Fruit fly (Drosophila melanogaster): ENCODE measurements around the gene CG17917.
A peak's percentile ranks its signal among the peaks of the same experiment; 100 is the strongest.

CG17917 gene

dm6 chr3R:6373512-6374306 is 31.9 kb downstream of the CG17917 start (continued):
- TF ChIP-seq cwo (GFP tag; optimal IDR thresholded peaks at IDR 0.05): peak; percentile 25
- TF ChIP-seq jing (GFP tag; optimal IDR thresholded peaks at IDR 0.05): no peak
- no peak for TF ChIP-seq GATAe (GFP tag; conservative IDR thresholded peaks at IDR 0.05)
- TF ChIP-seq CG2678 (tag; optimal IDR thresholded peaks at IDR 0.05): peak; percentile 75
- TF ChIP-seq seq (GFP tag; IDR thresholded peaks at IDR 0.05): peak; percentile 52; the same call in 1 of the 2 replicates
- peak; percentile 32 for TF ChIP-seq grau (tag; optimal IDR thresholded peaks at IDR 0.05)
- peak; percentile 17; the same call in 1 of the 2 replicates for TF ChIP-seq CG1024 (GFP tag; IDR thresholded peaks at IDR 0.05)
- TF ChIP-seq abd-A (tag; optimal IDR thresholded peaks at IDR 0.05): no peak
- no peak for TF ChIP-seq corto (GFP tag; optimal IDR thresholded peaks at IDR 0.05)
- peak; percentile 1 for TF ChIP-seq Bdp1 (GFP tag; optimal IDR thresholded peaks at IDR 0.05)
- TF ChIP-seq CG4730 (GFP tag; IDR thresholded peaks at IDR 0.05): no peak
- peak; percentile 51 for TF ChIP-seq sug (tag; optimal IDR thresholded peaks at IDR 0.05)
- no peak for TF ChIP-seq Oaz (GFP tag; IDR thresholded peaks at IDR 0.05)
- TF ChIP-seq tio (GFP tag; optimal IDR thresholded peaks at IDR 0.05): no peak
- TF ChIP-seq unpg (GFP tag; optimal IDR thresholded peaks at IDR 0.05): peak; percentile 40
- TF ChIP-seq caup (GFP tag; optimal IDR thresholded peaks at IDR 0.05; ENCODE audit: severe bottlenecking): peak; percentile 86
- TF ChIP-seq CG13775 (GFP tag; optimal IDR thresholded peaks at IDR 0.05): peak; percentile 35
- TF ChIP-seq ara (GFP tag; IDR thresholded peaks at IDR 0.05): 0 out of 2 replicates have a peak, but pooled peaks have one; percentile 26
- TF ChIP-seq p53 (GFP tag; optimal IDR thresholded peaks at IDR 0.05): no peak

- TF ChIP-seq en (GFP tag; optimal IDR thresholded peaks at IDR 0.05) (no peak), CG15269 (tag; optimal IDR thresholded peaks at IDR 0.05) (no peak), Ets65A (GFP tag) (peak; percentile 47), sens (GFP tag) (peak; percentile 7), CG15696 (tag; optimal IDR thresholded peaks at IDR 0.05) (no peak), Sry-δ (GFP tag; optimal IDR thresholded peaks at IDR 0.05) (peak; percentile 2), Meics (GFP tag; optimal IDR thresholded peaks at IDR 0.05) (peak; percentile 75), CG7928 (GFP tag; optimal IDR thresholded peaks at IDR 0.05) (no peak)
These were observed 32.5 kb downstream of the CG17917 start, which contains the start of gene CG42564 for dm6 chr3R:6374307-6374574. Gene CG42564, plus strand, starts transcription at chr3R:6374475.

- TF ChIP-seq ranshi (GFP tag; IDR thresholded peaks at IDR 0.05) (no peak), CG7556 (GFP tag; optimal IDR thresholded peaks at IDR 0.05) (no peak), Dbx (GFP tag; IDR thresholded peaks at IDR 0.05) (no peak), CG3838 (GFP tag; optimal IDR thresholded peaks at IDR 0.05) (no peak), PHDP (tag; optimal IDR thresholded peaks at IDR 0.05) (no peak)
These were observed 34.2 kb downstream of the CG17917 start, which contains the start of gene CRAT for dm6 chr3R:6375944-6376343. Gene CRAT, minus strand, starts transcription at chr3R:6376044.

dm6 chr3R:6377497-6377896 is 35.7 kb downstream of the CG17917 start, which contains the start of gene CG42537:
Gene CG42537, plus strand, starts transcription at chr3R:6377797.
- no peak for TF ChIP-seq CG3838 (GFP tag; optimal IDR thresholded peaks at IDR 0.05)
- TF ChIP-seq sens (GFP tag): peak; percentile 53

dm6 chr3R:6380129-6380528 is 38.4 kb downstream of the CG17917 start, which contains the start of the genes CG1024 and TfIIFalpha:
Gene CG1024, minus strand, starts transcription at chr3R:6380328.
Gene TfIIFalpha, plus strand, starts transcription at chr3R:6380467.
- TF ChIP-seq nerfin-2 (GFP tag; IDR thresholded peaks at IDR 0.05; ENCODE audit: partially characterized antibody) (peak; percentile 96), HLH4C (GFP tag; IDR thresholded peaks at IDR 0.05; ENCODE audit: partially characterized antibody) (peak; percentile 97), CG1603 (tag; optimal IDR thresholded peaks at IDR 0.05) (peak; percentile 23), Doc3 (GFP tag; IDR thresholded peaks at IDR 0.05; ENCODE audit: partially characterized antibody) (peak; percentile 92), nerfin-1 (tag; optimal IDR thresholded peaks at IDR 0.05) (peak; percentile 9), dimm (GFP tag; IDR thresholded peaks at IDR 0.05) (no peak), CG4617 (GFP tag; optimal IDR thresholded peaks at IDR 0.05; ENCODE audit: borderline replicate concordance) (peak; percentile 15), Nf-YC (tag; optimal IDR thresholded peaks at IDR 0.05) (peak; percentile 38), CG10654 (GFP tag; optimal IDR thresholded peaks at IDR 0.05) (no peak), ase (GFP tag; IDR thresholded peaks at IDR 0.05) (no peak), MESR4 (GFP tag; optimal IDR thresholded peaks at IDR 0.05) (peak; percentile 8), CG30020 (tag; optimal IDR thresholded peaks at IDR 0.05) (peak; percentile 43)
